Fruit fly (Drosophila melanogaster) whole organism, embryonic: ENCODE measurements around the gene APP-BP1.
A peak's percentile ranks its signal among the peaks of the same experiment; 100 is the strongest.

Experiments used
- Bdp1 ChIP-seq: fragments of 200-800 bp; sonication (Bioruptor generic); optimal IDR thresholded peaks from 3 replicates; lab custom pipeline; 2016; ENCODE audit warnings: missing biosample characterization, missing genetic modification characterization
- CG10274 ChIP-seq: fragments of 200-800 bp; sonication (Bioruptor generic); optimal IDR thresholded peaks from 3 replicates; lab custom pipeline; 2017; ENCODE audit warnings: missing biosample characterization, mild to moderate bottlenecking, missing genetic modification characterization
- CG10462 ChIP-seq: fragments of 200-800 bp; sonication (Bioruptor generic); optimal IDR thresholded peaks from 2 replicates; lab custom pipeline; 2016; ENCODE audit warnings: missing biosample characterization, missing genetic modification characterization
- CG11456 ChIP-seq: fragments of 200-800 bp; sonication (Bioruptor generic); IDR thresholded peaks from 3 replicates; pipeline ENCODE4 v1.3.6; 2022; ENCODE audit warnings: missing biosample characterization, missing genetic modification characterization
- CG12659 ChIP-seq: fragments of 200-800 bp; sonication (Bioruptor generic); optimal IDR thresholded peaks from 3 replicates; lab custom pipeline; 2017; ENCODE audit warnings: mild to moderate bottlenecking, missing biosample characterization, missing genetic modification reagents, missing genetic modification characterization
- CG1529 ChIP-seq: fragments of 200-800 bp; sonication (Bioruptor generic); optimal IDR thresholded peaks from 3 replicates; lab custom pipeline; 2018; ENCODE audit warnings: missing biosample characterization, missing genetic modification characterization
- CG2120 ChIP-seq: fragments of 200-800 bp; sonication (Bioruptor generic); optimal IDR thresholded peaks from 3 replicates; lab custom pipeline; 2016; ENCODE audit warnings: missing biosample characterization, missing genetic modification characterization
- CG2199 ChIP-seq: fragments of 200-800 bp; sonication (Bioruptor generic); IDR thresholded peaks from 3 replicates; pipeline ENCODE4 v1.3.6; 2022; ENCODE audit warnings: missing biosample characterization, missing genetic modification characterization
- CG2202 ChIP-seq: fragments of 200-800 bp; sonication (Bioruptor generic); optimal IDR thresholded peaks from 2 replicates; lab custom pipeline; 2018; ENCODE audit warnings: missing biosample characterization, mild to moderate bottlenecking, missing genetic modification characterization
- CG34376 ChIP-seq: fragments of 200-800 bp; sonication (Bioruptor generic); optimal IDR thresholded peaks from 2 replicates; lab custom pipeline; 2018; ENCODE audit warnings: missing biosample characterization, mild to moderate bottlenecking, missing genetic modification characterization
- CG3847 ChIP-seq: fragments of 200-800 bp; sonication (Bioruptor generic); IDR thresholded peaks from 2 replicates; pipeline ENCODE4 v1.3.6; 2022; ENCODE audit warnings: missing biosample characterization, missing genetic modification characterization
- CG3995 ChIP-seq: fragments of 200-800 bp; sonication (Bioruptor generic); optimal IDR thresholded peaks from 3 replicates; lab custom pipeline; 2016; ENCODE audit warnings: missing biosample characterization, missing genetic modification characterization
- CG6254 ChIP-seq: fragments of 200-800 bp; sonication (Bioruptor generic); optimal IDR thresholded peaks from 3 replicates; lab custom pipeline; 2017; ENCODE audit warnings: mild to moderate bottlenecking, missing biosample characterization, missing genetic modification reagents, missing genetic modification characterization
- CG7271 ChIP-seq: fragments of 200-800 bp; sonication (Bioruptor generic); optimal IDR thresholded peaks from 2 replicates; lab custom pipeline; 2018; ENCODE audit warnings: missing biosample characterization, mild to moderate bottlenecking, missing genetic modification characterization, moderate library complexity
- CG7928 ChIP-seq: fragments of 200-800 bp; sonication (Bioruptor generic); optimal IDR thresholded peaks from 2 replicates; lab custom pipeline; 2017; ENCODE audit warnings: missing biosample characterization, mild to moderate bottlenecking, missing genetic modification characterization
- CG7987 ChIP-seq: fragments of 200-800 bp; sonication (Bioruptor generic); optimal IDR thresholded peaks from 2 replicates; lab custom pipeline; 2018; ENCODE audit warnings: missing biosample characterization, mild to moderate bottlenecking, missing genetic modification characterization, moderate library complexity
- CG9437 ChIP-seq: fragments of 200-800 bp; sonication (Bioruptor generic); optimal IDR thresholded peaks from 2 replicates; lab custom pipeline; 2018; ENCODE audit warnings: missing biosample characterization, mild to moderate bottlenecking, missing genetic modification characterization
- CG9727 ChIP-seq: fragments of 200-800 bp; sonication (Bioruptor generic); optimal IDR thresholded peaks from 3 replicates; lab custom pipeline; 2017; ENCODE audit warnings: missing biosample characterization, mild to moderate bottlenecking, missing genetic modification characterization
- CTCF ChIP-seq: fragments of 200-800 bp; sonication (Bioruptor generic); optimal IDR thresholded peaks from 2 replicates; lab custom pipeline; 2017; ENCODE audit warnings: missing biosample characterization, mild to moderate bottlenecking, missing genetic modification characterization, moderate library complexity
- CkIIα-i1 ChIP-seq: fragments of 200-800 bp; sonication (Bioruptor generic); IDR thresholded peaks from 2 replicates; pipeline ENCODE4 v1.3.6; 2022; ENCODE audit warnings: missing biosample characterization, missing genetic modification characterization
- CoRest ChIP-seq: fragments of 200-800 bp; sonication (Bioruptor generic); optimal IDR thresholded peaks from 3 replicates; lab custom pipeline; 2018; ENCODE audit warnings: missing biosample characterization, mild to moderate bottlenecking, missing genetic modification characterization, moderate library complexity
- D19B ChIP-seq: fragments of 200-800 bp; sonication (Bioruptor generic); optimal IDR thresholded peaks from 2 replicates; lab custom pipeline; 2017; ENCODE audit warnings: missing biosample characterization, mild to moderate bottlenecking, missing genetic modification characterization
- E2f1 ChIP-seq: fragments of 200-800 bp; sonication (Bioruptor generic); IDR thresholded peaks from 2 replicates; pipeline ENCODE4 v1.3.6; 2022; ENCODE audit warnings: missing biosample characterization, missing genetic modification characterization
- Hand ChIP-seq: fragments of 200-800 bp; sonication (Bioruptor generic); optimal IDR thresholded peaks from 2 replicates; lab custom pipeline; 2017; ENCODE audit warnings: mild to moderate bottlenecking, missing biosample characterization, missing genetic modification reagents, missing genetic modification characterization
- Hmx ChIP-seq: fragments of 200-800 bp; sonication (Bioruptor generic); optimal IDR thresholded peaks from 2 replicates; lab custom pipeline; 2016; ENCODE audit warnings: missing biosample characterization, missing genetic modification characterization
- Mad ChIP-seq: fragments of 200-800 bp; sonication (Bioruptor generic); optimal IDR thresholded peaks from 2 replicates; lab custom pipeline; 2016; ENCODE audit warnings: missing biosample characterization, missing genetic modification characterization
- NFAT ChIP-seq: fragments of 200-800 bp; sonication (Bioruptor generic); IDR thresholded peaks from 2 replicates; pipeline ENCODE4 v1.3.6; 2022; ENCODE audit warnings: missing biosample characterization, missing genetic modification characterization
- Sry-β ChIP-seq: fragments of 200-800 bp; sonication (Bioruptor generic); optimal IDR thresholded peaks from 2 replicates; lab custom pipeline; 2018; ENCODE audit warnings: missing biosample characterization, mild to moderate bottlenecking, missing genetic modification characterization, moderate library complexity
- Trl ChIP-seq, 3 experiments: fragments of >200 bp in 2 of 3; fragments of 200-800 bp in 1 of 3; sonication (Bioruptor generic) in 1 of 3; optimal IDR thresholded peaks; 2 replicates in 1 of 3; 3 replicates in 2 of 3; lab custom pipeline; 2016 to 2017; ENCODE audit warnings: missing biosample characterization in 1 of 3, missing genetic modification characterization in 1 of 3
- Xbp1 ChIP-seq: fragments of 200-800 bp; sonication (Bioruptor generic); optimal IDR thresholded peaks from 3 replicates; lab custom pipeline; 2016; ENCODE audit warnings: missing biosample characterization, mild to moderate bottlenecking, missing genetic modification characterization
- ara ChIP-seq: fragments of 200-800 bp; sonication (Bioruptor generic); IDR thresholded peaks from 2 replicates; pipeline ENCODE4 v1.3.6; 2022; ENCODE audit warnings: missing biosample characterization, missing genetic modification characterization
- cas ChIP-seq: fragments of 200-800 bp; sonication (Bioruptor generic); IDR thresholded peaks from 2 replicates; pipeline ENCODE4 v1.3.6; 2022; ENCODE audit warnings: missing biosample characterization, missing genetic modification characterization
- chif ChIP-seq, 2 experiments: fragments of 200-800 bp; sonication (Bioruptor generic); optimal IDR thresholded peaks; 3 replicates each; lab custom pipeline; 2016; ENCODE audit warnings: missing biosample characterization in 2 of 2, missing genetic modification characterization in 2 of 2
- danr ChIP-seq: fragments of 200-800 bp; sonication (Bioruptor generic); IDR thresholded peaks from 2 replicates; pipeline ENCODE4 v1.3.6; 2022; ENCODE audit warnings: missing biosample characterization, missing genetic modification characterization
- en ChIP-seq: fragments of 200-800 bp; sonication (Bioruptor generic); optimal IDR thresholded peaks from 2 replicates; lab custom pipeline; 2016; ENCODE audit warnings: missing biosample characterization, missing genetic modification characterization
- esg ChIP-seq: fragments of 200-800 bp; sonication (Bioruptor generic); conservative IDR thresholded peaks from 2 replicates; pipeline ENCODE4 v1.3.6; 2022; ENCODE audit warnings: missing biosample characterization, missing genetic modification characterization
- eve ChIP-seq, 2 experiments: fragments of >200 bp; optimal IDR thresholded peaks; 2 replicates each; lab custom pipeline; 2017; ENCODE audit warnings: missing biosample characterization in 2 of 2, missing genetic modification characterization in 2 of 2
- gt ChIP-seq: fragments of 200-800 bp; sonication (Bioruptor generic); IDR thresholded peaks from 2 replicates; pipeline ENCODE4 v1.3.6; 2022; ENCODE audit warnings: missing biosample characterization, missing genetic modification characterization
- hb ChIP-seq: fragments of 200-800 bp; sonication (Bioruptor generic); IDR thresholded peaks from 3 replicates; pipeline ENCODE4 v1.3.6; 2022; ENCODE audit warnings: missing biosample characterization, missing genetic modification characterization; ENCODE audit not compliant: partially characterized antibody
- her ChIP-seq: fragments of 200-800 bp; sonication (Bioruptor generic); optimal IDR thresholded peaks from 2 replicates; lab custom pipeline; 2016; ENCODE audit warnings: missing biosample characterization, missing genetic modification characterization
- hkb ChIP-seq, 2 experiments: fragments of 200-800 bp in 1 of 2; fragments of >200 bp in 1 of 2; sonication (Bioruptor generic) in 1 of 2; IDR thresholded peaks in 1 of 2; optimal IDR thresholded peaks in 1 of 2; 2 replicates each; pipeline versions ENCODE4 v1.3.6 to Lab custom; 2017 to 2022; ENCODE audit warnings: missing biosample characterization in 1 of 2, missing genetic modification characterization in 1 of 2
- mam ChIP-seq: fragments of 200-800 bp; sonication (Bioruptor generic); optimal IDR thresholded peaks from 3 replicates; lab custom pipeline; 2016; ENCODE audit warnings: missing biosample characterization, missing genetic modification characterization
- nau ChIP-seq: fragments of 200-800 bp; sonication (Bioruptor generic); optimal IDR thresholded peaks from 3 replicates; lab custom pipeline; 2017; ENCODE audit warnings: missing biosample characterization, mild to moderate bottlenecking, missing genetic modification characterization, missing genetic modification reagents
- nom ChIP-seq: fragments of 200-800 bp; sonication (Bioruptor generic); optimal IDR thresholded peaks from 2 replicates; lab custom pipeline; 2017; ENCODE audit warnings: missing biosample characterization, missing genetic modification characterization, mild to moderate bottlenecking, moderate library complexity, missing genetic modification reagents
- pzg ChIP-seq: fragments of 200-800 bp; sonication (Bioruptor generic); optimal IDR thresholded peaks from 3 replicates; lab custom pipeline; 2018; ENCODE audit warnings: missing biosample characterization, mild to moderate bottlenecking, missing genetic modification characterization, moderate library complexity
- repo ChIP-seq: fragments of 200-800 bp; sonication (Bioruptor generic); optimal IDR thresholded peaks from 2 replicates; lab custom pipeline; 2016; ENCODE audit warnings: missing biosample characterization, missing genetic modification characterization
- scrt ChIP-seq: fragments of 200-800 bp; sonication (Bioruptor generic); optimal IDR thresholded peaks from 2 replicates; lab custom pipeline; 2018; ENCODE audit warnings: missing biosample characterization, mild to moderate bottlenecking, missing genetic modification characterization, moderate library complexity
- twi ChIP-seq: fragments of 200-800 bp; optimal IDR thresholded peaks from 2 replicates; lab custom pipeline; 2019; ENCODE audit warnings: missing biosample characterization, mild to moderate bottlenecking, missing genetic modification characterization, moderate library complexity
- vvl ChIP-seq: fragments of 200-800 bp; sonication (Bioruptor generic); IDR thresholded peaks from 2 replicates; pipeline ENCODE4 v1.3.6; 2022; ENCODE audit warnings: missing biosample characterization, missing genetic modification characterization

The APP-BP1 gene

dm6 chr3L:11113198-11114197 lies 15.3 kb downstream of the APP-BP1 start, which contains the start of gene Sod1 (continued):
- TF ChIP-seq hkb (optimal IDR thresholded peaks at IDR 0.05; lab: Kevin White, UChicago) (no peak), hkb (GFP tag; IDR thresholded peaks at IDR 0.05; lab: Robert Waterston, UW) (0 out of 2 replicates have a peak, but pooled peaks have one; percentile 7), Xbp1 (no peak), CG7928 (GFP tag; lab: Kevin White, UChicago) (no peak), cas (GFP tag; lab: Robert Waterston, UW) (no peak), CG2120 (peak; percentile 6), nau (GFP tag; lab: Kevin White, UChicago) (no peak), CG34376 (GFP tag; lab: Kevin White, UChicago) (no peak), danr (GFP tag; lab: Robert Waterston, UW) (no peak), Hmx (GFP tag; lab: Kevin White, UChicago) (no peak), hb (no peak), NFAT (GFP tag; lab: Robert Waterston, UW) (no peak), Trl (optimal IDR thresholded peaks at IDR 0.05; lab: Kevin White, UChicago) (no peak), Trl (GFP tag; optimal IDR thresholded peaks at IDR 0.05; lab: Kevin White, UChicago) (no peak), chif (GFP tag; optimal IDR thresholded peaks at IDR 0.05; lab: Kevin White, UChicago) (no peak), nom (GFP tag; lab: Kevin White, UChicago) (peak; percentile 98), en (GFP tag; lab: Kevin White, UChicago) (no peak), CG1529 (GFP tag; lab: Kevin White, UChicago) (no peak), vvl (0 out of 2 replicates have a peak, but pooled peaks have one; percentile 41), CG9437 (GFP tag; lab: Kevin White, UChicago) (no peak), ara (GFP tag; lab: Robert Waterston, UW) (no peak), CkIIα-i1 (GFP tag; lab: Robert Waterston, UW) (no peak), D19B (GFP tag; lab: Kevin White, UChicago) (no peak), twi (no peak), repo (GFP tag; lab: Kevin White, UChicago) (no peak), CG11456 (no peak), CG10274 (GFP tag; lab: Kevin White, UChicago) (no peak), CG3995 (peak; percentile 89), Hand (GFP tag; lab: Kevin White, UChicago) (no peak), CG7271 (tag; lab: Kevin White, UChicago) (no peak), CG2199 (GFP tag; lab: Robert Waterston, UW) (no peak), esg (GFP tag; lab: Robert Waterston, UW) (no peak), mam (GFP tag; lab: Kevin White, UChicago) (no peak), CTCF (peak; percentile 10), CG12659 (peak; percentile 34), Sry-β (GFP tag; lab: Kevin White, UChicago) (no peak), CG6254 (no peak), scrt (no peak), CG10462 (GFP tag; lab: Kevin White, UChicago) (no peak), E2f1 (no peak), CG9727 (GFP tag; lab: Kevin White, UChicago) (peak; percentile 5), CoRest (peak; percentile 26), eve (GFP tag; optimal IDR thresholded peaks at IDR 0.05; lab: Kevin White, UChicago) (no peak), CG3847 (GFP tag; lab: Robert Waterston, UW) (no peak), her (GFP tag; lab: Kevin White, UChicago) (no peak), CG2202 (tag; lab: Kevin White, UChicago) (no peak), pzg (GFP tag; lab: Kevin White, UChicago) (peak; percentile 76), gt (GFP tag; lab: Robert Waterston, UW) (no peak), CG7987 (no peak), Mad (GFP tag; lab: Kevin White, UChicago) (no peak), Bdp1 (GFP tag; lab: Kevin White, UChicago) (no peak)
